Fruit fly (Drosophila melanogaster) whole organism, pupa: Measurements from ENCODE around the gene CG43056.

Source experiments
- CG12605 ChIP-seq: fragments of 200-800 bp; sonication (Bioruptor generic); IDR thresholded peaks from 2 replicates; pipeline ENCODE4 v1.3.6; 2022; ENCODE audit warnings: missing biosample characterization, missing genetic modification characterization
- CG15710 ChIP-seq: fragments of 200-800 bp; sonication (Bioruptor generic); optimal IDR thresholded peaks from 2 replicates; lab custom pipeline; 2018; ENCODE audit warnings: missing biosample characterization, mild to moderate bottlenecking, missing genetic modification characterization, moderate library complexity
- CG8301 ChIP-seq: fragments of 200-800 bp; sonication (Bioruptor generic); optimal IDR thresholded peaks from 2 replicates; lab custom pipeline; 2018; ENCODE audit warnings: missing biosample characterization, mild to moderate bottlenecking, missing genetic modification characterization
- Snoo ChIP-seq: fragments of 200-800 bp; sonication (Bioruptor generic); optimal IDR thresholded peaks from 3 replicates; lab custom pipeline; 2017; ENCODE audit warnings: missing biosample characterization, mild to moderate bottlenecking, missing genetic modification characterization, inconsistent platforms
- fd96Ca ChIP-seq: fragments of 200-800 bp; sonication (Bioruptor generic); IDR thresholded peaks from 3 replicates; pipeline ENCODE4 v1.3.6; 2022; ENCODE audit warnings: missing biosample characterization, missing genetic modification characterization
- rn ChIP-seq: fragments of 200-800 bp; sonication (Bioruptor generic); IDR thresholded peaks from 2 replicates; pipeline ENCODE4 v1.3.6; 2022; ENCODE audit warnings: missing biosample characterization, missing genetic modification characterization

DNA sequence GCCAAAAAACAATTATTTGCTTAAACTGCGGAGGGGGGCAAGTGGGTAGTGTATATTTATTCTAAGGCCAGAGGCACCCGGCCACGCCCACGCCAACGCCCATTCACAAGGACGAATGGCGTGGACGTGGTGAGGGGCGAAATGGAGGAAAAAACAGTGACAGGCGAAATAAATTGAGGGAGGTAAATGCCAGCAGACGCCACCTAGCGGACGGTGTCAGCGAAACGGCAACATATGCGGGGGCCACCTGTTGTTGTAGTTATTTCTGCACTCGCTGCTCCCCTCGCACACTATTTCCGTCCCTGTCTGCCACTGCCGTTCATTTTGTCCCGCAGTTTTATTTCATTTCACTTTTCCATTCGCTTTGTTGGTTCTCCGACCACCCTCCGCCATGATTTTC lies 19.6 kb upstream of the CG43056 start:
- TF ChIP-seq CG15710 (no peak), CG12605 (GFP tag; lab: Robert Waterston, UW) (peak; percentile 49), rn (GFP tag; lab: Robert Waterston, UW) (no peak), fd96Ca (GFP tag; lab: Robert Waterston, UW) (peak; percentile 25; the same call in 1 of the 3 replicates), Snoo (tag; lab: Kevin White, UChicago) (no peak), CG8301 (no peak)
